Worm (Caenorhabditis elegans) whole organism, L4/young adult: Measurements from ENCODE around the gene tpst-1.

Experiments
- W03F9.2 ChIP-seq: fragments of 150-350 bp; optimal IDR thresholded peaks from 2 replicates; lab custom pipeline; 2014; ENCODE audit warnings: missing biosample characterization, missing genetic modification characterization
- him-1 ChIP-seq: sonication (generic microtip); optimal IDR thresholded peaks from 2 replicates; lab custom pipeline; 2016; ENCODE audit warnings: missing genotype, missing genetic modification reagents, missing genetic modification characterization, missing compliant biosample characterization

DNA sequence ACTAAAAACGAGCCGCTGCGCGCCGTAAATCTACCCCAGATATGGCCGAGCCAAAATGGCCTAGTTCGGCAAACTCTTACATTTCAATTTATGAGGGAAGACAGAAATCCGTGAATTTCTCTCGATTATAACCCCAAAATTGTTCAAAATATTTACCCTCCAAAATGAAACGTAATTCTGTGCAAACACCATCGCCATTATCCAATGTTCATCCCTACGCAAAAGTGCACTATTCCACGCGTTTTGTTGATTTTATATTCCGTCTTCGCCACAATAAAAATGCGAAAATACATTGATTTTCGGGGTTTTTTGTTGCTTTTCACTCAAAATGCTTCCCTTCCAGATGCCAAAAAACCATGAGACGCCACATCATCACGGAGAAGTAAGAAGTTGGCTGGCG lies 49.1 kb upstream of the tpst-1 start, which contains the start of gene hut-1:
- TF ChIP-seq W03F9.2 (tag; lab: Kevin White, UChicago) (no peak), him-1 (tag; lab: Kevin White, UChicago) (no peak)
